Worm (Caenorhabditis elegans) whole organism, L4 larva: ENCODE measurements around the gene clec-26.
A peak's percentile ranks its signal among the peaks of the same experiment; 100 is the strongest.

ENCODE experiments used
- F26F4.8 ChIP-seq: fragments of 200-800 bp; sonication (Bioruptor generic); conservative IDR thresholded peaks from 2 replicates; pipeline ENCODE4 v1.3.6; 2022; ENCODE audit warnings: missing genetic modification characterization, missing compliant biosample characterization
- F37D6.2 ChIP-seq: sonication (generic microtip); optimal IDR thresholded peaks from 2 replicates; lab custom pipeline; 2016; ENCODE audit warnings: mild to moderate bottlenecking, missing genetic modification characterization, missing compliant biosample characterization
- Y48G9A.11 ChIP-seq: fragments of 200-800 bp; sonication (Bioruptor generic); IDR thresholded peaks from 2 replicates; pipeline ENCODE4 v1.3.6; 2022; ENCODE audit warnings: missing genetic modification reagents, missing genetic modification characterization, missing compliant biosample characterization
- Y75B8A.6 ChIP-seq: fragments of 200-800 bp; sonication (Bioruptor generic); IDR thresholded peaks from 2 replicates; pipeline ENCODE4 v1.3.6; 2022; ENCODE audit warnings: missing genetic modification reagents, missing genetic modification characterization, missing compliant biosample characterization
- ZK337.2 ChIP-seq: fragments of 200-800 bp; sonication (Bioruptor generic); IDR thresholded peaks from 2 replicates; pipeline ENCODE4 v1.3.6; 2022; ENCODE audit warnings: missing genetic modification reagents, missing genetic modification characterization, missing compliant biosample characterization
- ZK546.5 ChIP-seq, 2 experiments: sonication (generic microtip); optimal IDR thresholded peaks; 2 replicates each; lab custom pipeline; 2017; ENCODE audit warnings: missing biosample characterization in 2 of 2, missing genetic modification characterization in 2 of 2
- aha-1 ChIP-seq: fragments of 150-350 bp; peaks from one replicate; lab custom pipeline; 2014; ENCODE audit warnings: missing biosample characterization, missing genetic modification characterization
- ceh-20 ChIP-seq: fragments of 200-800 bp; sonication (Bioruptor generic); IDR thresholded peaks from 2 replicates; pipeline ENCODE4 v1.3.6; 2022; ENCODE audit warnings: missing genetic modification reagents, missing genetic modification characterization, missing compliant biosample characterization
- ceh-32 ChIP-seq: sonication (generic microtip); optimal IDR thresholded peaks from 2 replicates; lab custom pipeline; 2016; ENCODE audit warnings: mild to moderate bottlenecking, missing genetic modification characterization, missing compliant biosample characterization; ENCODE audit not compliant: poor library complexity
- ces-1 ChIP-seq: fragments of 150-350 bp; sonication (generic microtip); optimal IDR thresholded peaks from 4 replicates; lab custom pipeline; 2014; ENCODE audit warnings: missing biosample characterization, missing genetic modification reagents, missing genetic modification characterization
- ctbp-1 ChIP-seq: fragments of 200-800 bp; sonication (Bioruptor generic); IDR thresholded peaks from 2 replicates; pipeline ENCODE4 v1.3.6; 2022; ENCODE audit warnings: missing genetic modification reagents, missing genetic modification characterization, missing compliant biosample characterization
- daf-16 ChIP-seq, 3 experiments: sonication (generic microtip); optimal IDR thresholded peaks; 2 replicates each; lab custom pipeline; 2016 to 2017; ENCODE audit warnings: missing genetic modification characterization in 3 of 3, missing genetic modification reagents in 3 of 3, mild to moderate bottlenecking in 2 of 3, missing compliant biosample characterization in 2 of 3, missing biosample characterization in 1 of 3, moderate library complexity in 1 of 3
- dmd-6 ChIP-seq: fragments of 200-800 bp; sonication (Bioruptor generic); IDR thresholded peaks from 2 replicates; pipeline ENCODE4 v1.3.6; 2022; ENCODE audit warnings: missing genetic modification reagents, missing genetic modification characterization, missing compliant biosample characterization
- dmd-9 ChIP-seq: fragments of 200-800 bp; sonication (Bioruptor generic); IDR thresholded peaks from 2 replicates; pipeline ENCODE4 v1.3.6; 2022; ENCODE audit warnings: missing genetic modification reagents, missing genetic modification characterization, missing compliant biosample characterization
- dve-1 ChIP-seq: sonication (generic microtip); optimal IDR thresholded peaks from 2 replicates; lab custom pipeline; 2017; ENCODE audit warnings: antibody characterized with exemption, mild to moderate bottlenecking, missing genetic modification characterization, missing compliant biosample characterization; ENCODE audit not compliant: insufficient read depth
- hif-1 ChIP-seq, 2 experiments: sonication (generic microtip); optimal IDR thresholded peaks; 2 replicates each; lab custom pipeline; 2016 to 2017; ENCODE audit warnings: missing compliant biosample characterization in 2 of 2, missing genetic modification characterization in 2 of 2, missing genetic modification reagents in 2 of 2, missing genotype in 2 of 2, mild to moderate bottlenecking in 1 of 2
- hlh-11 ChIP-seq: fragments of 200-800 bp; sonication (Bioruptor generic); optimal IDR thresholded peaks from 2 replicates; lab custom pipeline; 2018; ENCODE audit warnings: mild to moderate bottlenecking, missing genetic modification characterization, missing compliant biosample characterization
- hlh-30 ChIP-seq: sonication (generic microtip); optimal IDR thresholded peaks from 2 replicates; lab custom pipeline; 2017; ENCODE audit warnings: antibody characterized with exemption, mild to moderate bottlenecking, missing genetic modification characterization, missing compliant biosample characterization; ENCODE audit not compliant: insufficient read depth
- jun-1 ChIP-seq: fragments of 150-350 bp; optimal IDR thresholded peaks from 2 replicates; lab custom pipeline; 2014; ENCODE audit warnings: missing biosample characterization, missing genetic modification reagents, missing genetic modification characterization
- lim-7 ChIP-seq: fragments of 200-800 bp; sonication (Bioruptor generic); IDR thresholded peaks from 2 replicates; pipeline ENCODE4 v1.3.6; 2022; ENCODE audit warnings: missing genetic modification characterization, missing compliant biosample characterization
- lin-29 ChIP-seq: fragments of 200-800 bp; sonication (Bioruptor generic); IDR thresholded peaks from 2 replicates; pipeline ENCODE4 v1.3.6; 2022; ENCODE audit warnings: missing genetic modification reagents, missing genetic modification characterization, missing compliant biosample characterization
- lin-38 ChIP-seq: fragments of 200-800 bp; sonication (Bioruptor generic); IDR thresholded peaks from 2 replicates; pipeline ENCODE4 v1.3.6; 2022; ENCODE audit warnings: missing genetic modification reagents, missing genetic modification characterization, missing compliant biosample characterization
- lsy-2 ChIP-seq, 2 experiments: fragments of 150-350 bp in 1 of 2; sonication (generic microtip) in 1 of 2; optimal IDR thresholded peaks; 2 replicates each; lab custom pipeline; 2014 to 2017; ENCODE audit warnings: missing biosample characterization in 2 of 2, missing genetic modification characterization in 2 of 2
- mdl-1 ChIP-seq, 2 experiments: fragments of 150-350 bp in 1 of 2; sonication (generic microtip) in 1 of 2; optimal IDR thresholded peaks; 2 replicates each; lab custom pipeline; 2014 to 2017; ENCODE audit warnings: missing biosample characterization in 2 of 2, missing genetic modification characterization in 2 of 2
- mdt-29 ChIP-seq: fragments of 200-800 bp; sonication (Bioruptor generic); IDR thresholded peaks from 2 replicates; pipeline ENCODE4 v1.3.6; 2022; ENCODE audit warnings: missing genetic modification reagents, missing genetic modification characterization, missing compliant biosample characterization
- mxl-3 ChIP-seq: fragments of 200-800 bp; sonication (Bioruptor generic); optimal IDR thresholded peaks from 2 replicates; lab custom pipeline; 2018; ENCODE audit warnings: mild to moderate bottlenecking, missing genetic modification characterization, missing compliant biosample characterization
- nhr-102 ChIP-seq: sonication (generic microtip); optimal IDR thresholded peaks from 2 replicates; lab custom pipeline; 2016; ENCODE audit warnings: mild to moderate bottlenecking, missing genetic modification characterization, moderate library complexity, missing compliant biosample characterization
- nhr-11 ChIP-seq: fragments of 150-350 bp; optimal IDR thresholded peaks from 2 replicates; lab custom pipeline; 2014; ENCODE audit warnings: missing biosample characterization, missing genetic modification characterization
- nhr-28 ChIP-seq: fragments of 150-350 bp; optimal IDR thresholded peaks from 2 replicates; lab custom pipeline; 2014; ENCODE audit warnings: missing biosample characterization, missing genetic modification characterization
- nhr-42 ChIP-seq: fragments of 200-800 bp; sonication (Bioruptor generic); IDR thresholded peaks from 2 replicates; pipeline ENCODE4 v1.3.6; 2022; ENCODE audit warnings: missing genetic modification characterization, missing compliant biosample characterization
- nhr-48 ChIP-seq: sonication (generic microtip); optimal IDR thresholded peaks from 2 replicates; lab custom pipeline; 2016; ENCODE audit warnings: mild to moderate bottlenecking, missing genetic modification characterization, missing compliant biosample characterization
- nhr-6 ChIP-seq: fragments of 150-350 bp; optimal IDR thresholded peaks from 2 replicates; lab custom pipeline; 2014; ENCODE audit warnings: missing biosample characterization, missing genetic modification characterization
- nhr-77 ChIP-seq: fragments of 150-350 bp; optimal IDR thresholded peaks from 2 replicates; lab custom pipeline; 2014; ENCODE audit warnings: missing biosample characterization, missing genetic modification characterization
- php-3 ChIP-seq: fragments of 200-800 bp; sonication (Bioruptor generic); IDR thresholded peaks from 2 replicates; pipeline ENCODE4 v1.3.6; 2022; ENCODE audit warnings: missing genetic modification reagents, missing genetic modification characterization, missing compliant biosample characterization
- pqm-1 ChIP-seq: sonication (generic microtip); optimal IDR thresholded peaks from 2 replicates; lab custom pipeline; 2017; ENCODE audit warnings: missing biosample characterization, missing genetic modification characterization
- snpc-4 ChIP-seq: fragments of 150-350 bp; optimal IDR thresholded peaks from 2 replicates; lab custom pipeline; 2014; ENCODE audit warnings: missing biosample characterization, missing genetic modification characterization
- spr-1 ChIP-seq: sonication (generic microtip); optimal IDR thresholded peaks from 2 replicates; lab custom pipeline; 2016; ENCODE audit warnings: mild to moderate bottlenecking, missing genetic modification characterization, missing compliant biosample characterization
- tra-1 ChIP-seq: fragments of 200-800 bp; sonication (Bioruptor generic); IDR thresholded peaks from 2 replicates; pipeline ENCODE4 v1.3.6; 2022; ENCODE audit warnings: missing genetic modification reagents, missing genetic modification characterization, missing compliant biosample characterization
- unc-39 ChIP-seq: sonication (generic microtip); optimal IDR thresholded peaks from 2 replicates; lab custom pipeline; 2017; ENCODE audit warnings: missing biosample characterization, missing genetic modification characterization
- unc-62 ChIP-seq, 3 experiments: fragments of 150-350 bp in 1 of 3; sonication (generic microtip); optimal IDR thresholded peaks in 2 of 3; peaks in 1 of 3; 1 replicate in 1 of 3; 2 replicates in 2 of 3; lab custom pipeline; 2014 to 2017; ENCODE audit warnings: missing biosample characterization in 3 of 3, missing genetic modification characterization in 3 of 3, missing genetic modification reagents in 3 of 3, missing genotype in 1 of 3
- ztf-7 ChIP-seq: fragments of 150-350 bp; optimal IDR thresholded peaks from 2 replicates; lab custom pipeline; 2014; ENCODE audit warnings: missing biosample characterization, missing genetic modification characterization

The clec-26 gene

ce11 chrV:16815261-16815660, 33.1 kb upstream of the clec-26 start, which contains the start of gene T20B3.1:
Gene T20B3.1, plus strand, starts transcription at chrV:16815561.
- TF ChIP-seq F37D6.2 (tag; lab: Kevin White, UChicago): no peak
- TF ChIP-seq nhr-42 (GFP tag; lab: Robert Waterston, UW): no peak
- TF ChIP-seq nhr-6 (tag; lab: Kevin White, UChicago): no peak
- TF ChIP-seq aha-1 (tag; lab: Kevin White, UChicago): peak; percentile 22
- TF ChIP-seq lsy-2 (tag; optimal IDR thresholded peaks at IDR 0.05; lab: Kevin White, UChicago): no peak
- no peak for TF ChIP-seq ceh-32 (tag; lab: Kevin White, UChicago)
- no peak for TF ChIP-seq ces-1 (GFP tag; lab: Kevin White, UChicago)

- TF ChIP-seq mdt-29 (GFP tag; lab: Robert Waterston, UW): no peak
- no peak for TF ChIP-seq Y75B8A.6 (GFP tag; lab: Robert Waterston, UW)
- peak; percentile 78 for TF ChIP-seq dve-1 (tag; lab: Kevin White, UChicago)
- peak in 1 of 2 experiments; percentile 62 for TF ChIP-seq mdl-1 (tag; optimal IDR thresholded peaks at IDR 0.05; lab: Kevin White, UChicago)
- TF ChIP-seq dmd-6 (GFP tag; lab: Robert Waterston, UW): peak; percentile 72
- no peak for TF ChIP-seq Y48G9A.11
- TF ChIP-seq ztf-7: no peak
- TF ChIP-seq lin-29 (GFP tag; lab: Robert Waterston, UW): no peak
- no peak for TF ChIP-seq daf-16 (GFP tag; optimal IDR thresholded peaks at IDR 0.05; lab: Kevin White, UChicago)
- TF ChIP-seq daf-16 (tag; optimal IDR thresholded peaks at IDR 0.05; lab: Kevin White, UChicago): peak; percentile 95
- peak; percentile 9 for TF ChIP-seq mxl-3 (GFP tag; lab: Kevin White, UChicago)
- no peak for TF ChIP-seq lim-7 (GFP tag; lab: Robert Waterston, UW)
- TF ChIP-seq nhr-11 (tag; lab: Kevin White, UChicago): no peak
- no peak for TF ChIP-seq F26F4.8 (GFP tag; lab: Robert Waterston, UW)
- TF ChIP-seq nhr-28: peak; percentile 89
- TF ChIP-seq nhr-102 (tag; lab: Kevin White, UChicago): peak; percentile 33
- TF ChIP-seq ZK337.2 (GFP tag; lab: Robert Waterston, UW): no peak
- no peak for TF ChIP-seq ZK546.5 (tag; optimal IDR thresholded peaks at IDR 0.05; lab: Kevin White, UChicago)
- TF ChIP-seq aha-1 (tag; lab: Kevin White, UChicago): peak; percentile 60
- TF ChIP-seq hlh-30: peak; percentile 60
- peak; percentile 69 for TF ChIP-seq hlh-11 (tag; lab: Kevin White, UChicago)
- peak; percentile 56; the same call in 1 of the 2 replicates for TF ChIP-seq tra-1
- TF ChIP-seq pqm-1 (tag; lab: Kevin White, UChicago): peak; percentile 61
- no peak for TF ChIP-seq spr-1 (tag; lab: Kevin White, UChicago)
- 0 out of 2 replicates have a peak, but pooled peaks have one; percentile 5 for TF ChIP-seq lin-38 (GFP tag; lab: Robert Waterston, UW)
- peak; percentile 2 for TF ChIP-seq nhr-77 (tag; lab: Kevin White, UChicago)
- TF ChIP-seq dmd-9: no peak
- TF ChIP-seq ceh-20: peak; percentile 51; the same call in 1 of the 2 replicates
- TF ChIP-seq unc-39 (tag; lab: Kevin White, UChicago): no peak
- peak; percentile 100 for TF ChIP-seq php-3
- TF ChIP-seq snpc-4: no peak
Measured at ce11 chrV:16816707-16817106, 31.7 kb upstream of the clec-26 start.

- TF ChIP-seq aha-1 (tag; lab: Kevin White, UChicago) (peak; percentile 63), nhr-48 (tag; lab: Kevin White, UChicago) (no peak), jun-1 (tag; lab: Kevin White, UChicago) (no peak), unc-62 (GFP tag; optimal IDR thresholded peaks at IDR 0.05 in 1 of 2; lab: Kevin White, UChicago) (peak in 1 of 2 experiments; percentile 71), unc-62 (tag; optimal IDR thresholded peaks at IDR 0.05; lab: Kevin White, UChicago) (no peak), ctbp-1 (GFP tag; lab: Robert Waterston, UW) (no peak), hif-1 (tag; optimal IDR thresholded peaks at IDR 0.05; lab: Kevin White, UChicago) (peak in 1 of 2 experiments; percentile 35), ceh-20 (0 out of 2 replicates have a peak, but pooled peaks have one; percentile 46)
Measured at ce11 chrV:16821270-16821737, 27.1 kb upstream of the clec-26 start, which contains the start of gene T20B3.14. Gene T20B3.14, minus strand, starts transcription at chrV:16821320.
